Fruit fly (Drosophila melanogaster): Measurements from ENCODE around the gene CG8675.

- TF ChIP-seq Jra (GFP tag; optimal IDR thresholded peaks at IDR 0.05): no peak
- no peak for TF ChIP-seq br (GFP tag; optimal IDR thresholded peaks at IDR 0.05)
- TF ChIP-seq h (GFP tag; optimal IDR thresholded peaks at IDR 0.05): no peak
- TF ChIP-seq dl (GFP tag; optimal IDR thresholded peaks at IDR 0.05; ENCODE audit: insufficient read depth in 1 of 2, partially characterized antibody in 2 of 2): no peak
- TF ChIP-seq psq (GFP tag; optimal IDR thresholded peaks at IDR 0.05): no peak
- TF ChIP-seq OdsH (GFP tag; optimal IDR thresholded peaks at IDR 0.05): no peak
- no peak for TF ChIP-seq Hnf4 (GFP tag; optimal IDR thresholded peaks at IDR 0.05)
- no peak for TF ChIP-seq Rel (GFP tag; optimal IDR thresholded peaks at IDR 0.05)
- no peak for TF ChIP-seq Rel (tag; optimal IDR thresholded peaks at IDR 0.05)
- TF ChIP-seq pan (optimal IDR thresholded peaks at IDR 0.05): no peak
- TF ChIP-seq lola (GFP tag; optimal IDR thresholded peaks at IDR 0.05): no peak
- TF ChIP-seq Hr78 (GFP tag; optimal IDR thresholded peaks at IDR 0.05): no peak
- TF ChIP-seq Dif (GFP tag; optimal IDR thresholded peaks at IDR 0.05; ENCODE audit: partially characterized antibody): no peak
- TF ChIP-seq Vsx2 (GFP tag; optimal IDR thresholded peaks at IDR 0.05; ENCODE audit: partially characterized antibody): no peak
Measured at dm6 chrX:17254094-17254493, 4.8 kb upstream of the CG8675 start.

Measured in whole organism, wandering third instar larva.